Worm (Caenorhabditis elegans) whole organism, late embryonic: ENCODE results near the gene ZK1320.13.

Experiments
- C08G9.2 ChIP-seq: sonication (generic microtip); optimal IDR thresholded peaks from 2 replicates; lab custom pipeline; 2016; ENCODE audit warnings: mild to moderate bottlenecking, missing genetic modification characterization, moderate library complexity, missing compliant biosample characterization
- ceh-9 ChIP-seq: sonication (generic microtip); optimal IDR thresholded peaks from 2 replicates; lab custom pipeline; 2016; ENCODE audit warnings: mild to moderate bottlenecking, missing genetic modification characterization, inconsistent platforms, missing compliant biosample characterization
- dve-1 ChIP-seq: sonication (generic microtip); optimal IDR thresholded peaks from 2 replicates; lab custom pipeline; 2017; ENCODE audit warnings: antibody characterized with exemption, mild to moderate bottlenecking, missing genetic modification characterization, missing compliant biosample characterization
- hlh-13 ChIP-seq: fragments of 200-800 bp; sonication (Bioruptor generic); optimal IDR thresholded peaks from 2 replicates; lab custom pipeline; 2018; ENCODE audit warnings: mild to moderate bottlenecking, missing genetic modification characterization, missing compliant biosample characterization
- nfya-1 ChIP-seq: sonication (generic microtip); optimal IDR thresholded peaks from 2 replicates; lab custom pipeline; 2017; ENCODE audit warnings: missing genetic modification characterization, mild to moderate bottlenecking, missing compliant biosample characterization, antibody characterized with exemption, moderate library complexity
- nhr-11 ChIP-seq: fragments of 150-350 bp; optimal IDR thresholded peaks from 2 replicates; lab custom pipeline; 2014; ENCODE audit warnings: missing biosample characterization, missing genetic modification characterization
- pha-4 ChIP-seq: fragments of 150-350 bp; optimal IDR thresholded peaks from 2 replicates; lab custom pipeline; 2018; ENCODE audit warnings: missing biosample characterization, missing genetic modification reagents, missing genetic modification characterization
- sdc-2 ChIP-seq: sonication (generic microtip); optimal IDR thresholded peaks from 2 replicates; lab custom pipeline; 2016; ENCODE audit warnings: missing genotype, missing genetic modification characterization, missing compliant biosample characterization

- TF ChIP-seq hlh-13 (GFP tag; lab: Kevin White, UChicago) (no peak), nhr-11 (tag; lab: Kevin White, UChicago) (no peak), pha-4 (tag; lab: Kevin White, UChicago) (no peak), sdc-2 (tag; lab: Kevin White, UChicago) (no peak), ceh-9 (tag; lab: Kevin White, UChicago) (no peak), nfya-1 (tag; lab: Kevin White, UChicago) (no peak), dve-1 (tag; lab: Kevin White, UChicago) (no peak), C08G9.2 (tag; lab: Kevin White, UChicago) (no peak)
These were observed 17.8 kb upstream of the ZK1320.13 start, which contains the start of gene cyp-13A10 for ce11 chrII:9662797-9663196.
